Worm (Caenorhabditis elegans) whole organism, L1 larva: Measurements from ENCODE around the gene acr-23.

Experiments
- C34B4.2 ChIP-seq: sonication (generic microtip); optimal IDR thresholded peaks from 2 replicates; lab custom pipeline; 2017; ENCODE audit warnings: mild to moderate bottlenecking, missing genetic modification characterization, missing compliant biosample characterization
- F16B12.6 ChIP-seq: fragments of 150-350 bp; optimal IDR thresholded peaks from 2 replicates; lab custom pipeline; 2014; ENCODE audit warnings: missing biosample characterization, missing genetic modification characterization
- Y116A8C.19 ChIP-seq: sonication (generic microtip); optimal IDR thresholded peaks from 2 replicates; lab custom pipeline; 2016; ENCODE audit warnings: missing compliant biosample characterization, missing genetic modification characterization, borderline replicate concordance
- aha-1 ChIP-seq: fragments of 150-350 bp; optimal IDR thresholded peaks from 2 replicates; lab custom pipeline; 2014; ENCODE audit warnings: missing biosample characterization, missing genetic modification characterization
- alr-1 ChIP-seq: fragments of 200-800 bp; sonication (Bioruptor generic); optimal IDR thresholded peaks from 2 replicates; lab custom pipeline; 2018; ENCODE audit warnings: borderline replicate concordance, mild to moderate bottlenecking, missing genetic modification characterization, missing compliant biosample characterization
- ceh-63 ChIP-seq: fragments of 200-800 bp; sonication (Bioruptor generic); optimal IDR thresholded peaks from 2 replicates; lab custom pipeline; 2018; ENCODE audit warnings: mild to moderate bottlenecking, missing genetic modification characterization, missing compliant biosample characterization
- ceh-82 ChIP-seq, 3 experiments: fragments of 150-350 bp in 1 of 3; sonication (generic microtip) in 2 of 3; optimal IDR thresholded peaks; 2 replicates each; lab custom pipeline; 2014 to 2017; ENCODE audit warnings: missing biosample characterization in 3 of 3, missing genetic modification characterization in 3 of 3
- ceh-90 ChIP-seq: sonication (generic microtip); optimal IDR thresholded peaks from 2 replicates; lab custom pipeline; 2016; ENCODE audit warnings: missing genetic modification characterization, missing compliant biosample characterization
- dpl-1 ChIP-seq, 3 experiments: fragments of 150-350 bp in 2 of 3; sonication (generic microtip) in 1 of 3; optimal IDR thresholded peaks; 2 replicates each; lab custom pipeline; 2014 to 2017; ENCODE audit warnings: missing biosample characterization in 3 of 3, missing genetic modification characterization in 3 of 3, missing genetic modification reagents in 3 of 3
- efl-1 ChIP-seq, 4 experiments: fragments of 150-350 bp; optimal IDR thresholded peaks in 3 of 4; peaks in 1 of 4; 1 replicate in 1 of 4; 2 replicates in 3 of 4; lab custom pipeline; 2014; ENCODE audit warnings: missing biosample characterization in 2 of 4, missing genetic modification characterization in 2 of 4, missing genetic modification reagents in 2 of 4
- efl-3 ChIP-seq: fragments of 200-800 bp; sonication (Bioruptor generic); optimal IDR thresholded peaks from 2 replicates; lab custom pipeline; 2018; ENCODE audit warnings: mild to moderate bottlenecking, missing genetic modification characterization, missing compliant biosample characterization
- egl-13 ChIP-seq: sonication (generic microtip); optimal IDR thresholded peaks from 2 replicates; lab custom pipeline; 2016; ENCODE audit warnings: missing genotype, missing genetic modification reagents, missing genetic modification characterization, missing compliant biosample characterization
- egl-27 ChIP-seq, 2 experiments: fragments of 150-350 bp in 1 of 2; sonication (generic microtip); optimal IDR thresholded peaks; 3 replicates each; lab custom pipeline; 2017 to 2018; ENCODE audit warnings: missing biosample characterization in 2 of 2, missing genetic modification characterization in 2 of 2, missing genetic modification reagents in 2 of 2
- fkh-10 ChIP-seq: sonication (generic microtip); optimal IDR thresholded peaks from 2 replicates; lab custom pipeline; 2017; ENCODE audit warnings: missing biosample characterization, missing genetic modification reagents, missing genetic modification characterization
- fkh-4 ChIP-seq: sonication (generic microtip); optimal IDR thresholded peaks from 2 replicates; lab custom pipeline; 2016; ENCODE audit warnings: missing compliant biosample characterization, missing genetic modification characterization, borderline replicate concordance
- fkh-8 ChIP-seq: sonication (generic microtip); optimal IDR thresholded peaks from 2 replicates; lab custom pipeline; 2016; ENCODE audit warnings: mild to moderate bottlenecking, missing genetic modification characterization, missing compliant biosample characterization
- fos-1 ChIP-seq: fragments of 150-350 bp; optimal IDR thresholded peaks from 2 replicates; lab custom pipeline; 2014; ENCODE audit warnings: missing biosample characterization, missing genetic modification characterization
- grh-1 ChIP-seq: fragments of 200-800 bp; sonication (Bioruptor generic); IDR thresholded peaks from 2 replicates; pipeline ENCODE4 v1.3.6; 2022; ENCODE audit warnings: missing genetic modification reagents, missing genetic modification characterization, missing compliant biosample characterization
- hlh-4 ChIP-seq: sonication (generic microtip); optimal IDR thresholded peaks from 2 replicates; lab custom pipeline; 2016; ENCODE audit warnings: mild to moderate bottlenecking, missing genetic modification characterization, missing compliant biosample characterization
- irx-1 ChIP-seq: sonication (generic microtip); optimal IDR thresholded peaks from 2 replicates; lab custom pipeline; 2016; ENCODE audit warnings: missing genetic modification characterization, missing compliant biosample characterization
- jun-1 ChIP-seq: fragments of 150-350 bp; optimal IDR thresholded peaks from 2 replicates; lab custom pipeline; 2014; ENCODE audit warnings: missing biosample characterization, missing genetic modification reagents, missing genetic modification characterization
- lin-13 ChIP-seq: fragments of 150-350 bp; optimal IDR thresholded peaks from 2 replicates; lab custom pipeline; 2014; ENCODE audit warnings: missing biosample characterization, missing genetic modification reagents, missing genetic modification characterization
- lin-14 ChIP-seq: fragments of 200-800 bp; sonication (Bioruptor generic); optimal IDR thresholded peaks from 2 replicates; lab custom pipeline; 2018; ENCODE audit warnings: mild to moderate bottlenecking, missing genetic modification characterization, moderate library complexity, missing compliant biosample characterization
- lin-35 ChIP-seq, 2 experiments: fragments of 150-350 bp; optimal IDR thresholded peaks; 2 replicates each; lab custom pipeline; 2014; ENCODE audit warnings: missing biosample characterization in 2 of 2, missing genetic modification characterization in 2 of 2, missing genetic modification reagents in 2 of 2
- lin-39 ChIP-seq: fragments of 150-350 bp; optimal IDR thresholded peaks from 2 replicates; lab custom pipeline; 2014; ENCODE audit warnings: missing biosample characterization, missing genetic modification reagents, missing genetic modification characterization
- lsy-2 ChIP-seq, 2 experiments: fragments of 150-350 bp; optimal IDR thresholded peaks; 2 replicates each; lab custom pipeline; 2014; ENCODE audit warnings: missing biosample characterization in 2 of 2, missing genetic modification characterization in 2 of 2
- mdl-1 ChIP-seq, 2 experiments: fragments of 150-350 bp; optimal IDR thresholded peaks; 2 replicates each; lab custom pipeline; 2014 to 2017; ENCODE audit warnings: missing biosample characterization in 2 of 2, missing genetic modification characterization in 2 of 2, inconsistent platforms in 1 of 2
- mef-2 ChIP-seq: fragments of 150-350 bp; optimal IDR thresholded peaks from 2 replicates; lab custom pipeline; 2014; ENCODE audit warnings: missing biosample characterization, missing genetic modification characterization
- mep-1 ChIP-seq: fragments of 150-350 bp; optimal IDR thresholded peaks from 2 replicates; lab custom pipeline; 2014; ENCODE audit warnings: missing biosample characterization, missing genetic modification characterization
- nhr-11 ChIP-seq: fragments of 150-350 bp; optimal IDR thresholded peaks from 2 replicates; lab custom pipeline; 2014; ENCODE audit warnings: missing biosample characterization, missing genetic modification characterization
- nhr-19 ChIP-seq: fragments of 200-800 bp; sonication (Bioruptor generic); conservative IDR thresholded peaks from 2 replicates; pipeline ENCODE4 v1.3.6; 2022; ENCODE audit warnings: missing genetic modification characterization, missing compliant biosample characterization
- nhr-20 ChIP-seq: sonication (generic microtip); optimal IDR thresholded peaks from 2 replicates; lab custom pipeline; 2016; ENCODE audit warnings: mild to moderate bottlenecking, missing genetic modification characterization, missing compliant biosample characterization
- nhr-237 ChIP-seq: fragments of 150-350 bp; optimal IDR thresholded peaks from 2 replicates; lab custom pipeline; 2014; ENCODE audit warnings: missing biosample characterization, missing genetic modification characterization
- nhr-47 ChIP-seq: sonication (generic microtip); optimal IDR thresholded peaks from 2 replicates; lab custom pipeline; 2016; ENCODE audit warnings: mild to moderate bottlenecking, missing genetic modification characterization, moderate library complexity, missing compliant biosample characterization
- nhr-71 ChIP-seq: sonication (generic microtip); optimal IDR thresholded peaks from 2 replicates; lab custom pipeline; 2016; ENCODE audit warnings: mild to moderate bottlenecking, missing genetic modification characterization, moderate library complexity, missing compliant biosample characterization
- nhr-76 ChIP-seq: sonication (generic microtip); optimal IDR thresholded peaks from 2 replicates; lab custom pipeline; 2017; ENCODE audit warnings: missing biosample characterization, missing genetic modification characterization
- nhr-77 ChIP-seq: fragments of 150-350 bp; optimal IDR thresholded peaks from 2 replicates; lab custom pipeline; 2014; ENCODE audit warnings: missing biosample characterization, missing genetic modification characterization
- nhr-84 ChIP-seq: sonication (generic microtip); optimal IDR thresholded peaks from 2 replicates; lab custom pipeline; 2017; ENCODE audit warnings: missing biosample characterization, missing genetic modification characterization
- pag-3 ChIP-seq: sonication (generic microtip); optimal IDR thresholded peaks from 2 replicates; lab custom pipeline; 2017; ENCODE audit warnings: missing genetic modification characterization, mild to moderate bottlenecking, missing compliant biosample characterization, antibody characterized with exemption, borderline replicate concordance; ENCODE audit not compliant: insufficient read depth
- pqm-1 ChIP-seq: sonication (generic microtip); optimal IDR thresholded peaks from 3 replicates; lab custom pipeline; 2017; ENCODE audit warnings: missing biosample characterization, missing genetic modification characterization
- skn-1 ChIP-seq: fragments of 150-350 bp; optimal IDR thresholded peaks from 2 replicates; lab custom pipeline; 2014; ENCODE audit warnings: missing biosample characterization, missing genetic modification characterization
- snpc-4 ChIP-seq: fragments of 150-350 bp; optimal IDR thresholded peaks from 2 replicates; lab custom pipeline; 2014; ENCODE audit warnings: missing biosample characterization, missing genetic modification characterization
- snu-23 ChIP-seq: sonication (generic microtip); optimal IDR thresholded peaks from 2 replicates; lab custom pipeline; 2016; ENCODE audit warnings: missing genetic modification characterization, missing compliant biosample characterization
- sox-4 ChIP-seq: sonication (generic microtip); optimal IDR thresholded peaks from 2 replicates; lab custom pipeline; 2016; ENCODE audit warnings: missing genetic modification characterization, missing compliant biosample characterization
- swsn-7 ChIP-seq: sonication (generic microtip); optimal IDR thresholded peaks from 2 replicates; lab custom pipeline; 2016; ENCODE audit warnings: missing genetic modification characterization, missing compliant biosample characterization
- tbx-2 ChIP-seq: sonication (generic microtip); optimal IDR thresholded peaks from 2 replicates; lab custom pipeline; 2016; ENCODE audit warnings: missing genetic modification characterization, missing compliant biosample characterization
- tlp-1 ChIP-seq: fragments of 150-350 bp; optimal IDR thresholded peaks from 2 replicates; lab custom pipeline; 2014; ENCODE audit warnings: missing biosample characterization, missing genetic modification characterization
- unc-62 ChIP-seq: fragments of 150-350 bp; optimal IDR thresholded peaks from 2 replicates; lab custom pipeline; 2014; ENCODE audit warnings: missing biosample characterization, missing genetic modification reagents, missing genetic modification characterization
- unc-98 ChIP-seq: fragments of 200-800 bp; sonication (Bioruptor generic); IDR thresholded peaks from 2 replicates; pipeline ENCODE4 v1.3.6; 2022; ENCODE audit warnings: missing genetic modification characterization, missing compliant biosample characterization
- vab-15 ChIP-seq: sonication (generic microtip); optimal IDR thresholded peaks from 2 replicates; lab custom pipeline; 2017; ENCODE audit warnings: missing genotype, mild to moderate bottlenecking, missing genetic modification characterization, missing compliant biosample characterization
- zag-1 ChIP-seq: fragments of 150-350 bp; optimal IDR thresholded peaks from 2 replicates; lab custom pipeline; 2014; ENCODE audit warnings: missing biosample characterization, missing genetic modification characterization
- ztf-11 ChIP-seq, 2 experiments: sonication (generic microtip); optimal IDR thresholded peaks; 2 replicates each; lab custom pipeline; 2016 to 2017; ENCODE audit warnings: missing genetic modification characterization in 2 of 2, missing biosample characterization in 1 of 2, missing compliant biosample characterization in 1 of 2

The acr-23 gene

ce11 chrV:3703888-3704287 is 44.5 kb upstream of the acr-23 start (continued):
- no peak for TF ChIP-seq pag-3 (tag; lab: Kevin White, UChicago)
- TF ChIP-seq skn-1 (tag; lab: Kevin White, UChicago), result peak; percentile 72
- TF ChIP-seq fkh-10, result peak; percentile 43
- peak; percentile 28 for TF ChIP-seq lin-39
- TF ChIP-seq mdl-1 (tag; optimal IDR thresholded peaks at IDR 0.05; lab: Kevin White, UChicago), result peak in 1 of 2 experiments; percentile 62
- no peak for TF ChIP-seq aha-1 (tag; lab: Kevin White, UChicago)
- TF ChIP-seq tlp-1, result no peak
- TF ChIP-seq nhr-47 (tag; lab: Kevin White, UChicago), result peak; percentile 80
- no peak for TF ChIP-seq fkh-4 (tag; lab: Kevin White, UChicago)
- peak; percentile 78 for TF ChIP-seq mep-1 (tag; lab: Kevin White, UChicago)
- no peak for TF ChIP-seq nhr-76 (tag; lab: Kevin White, UChicago)
- TF ChIP-seq fkh-8 (tag; lab: Kevin White, UChicago), result peak; percentile 25
- peak; percentile 8; the same call in 1 of the 2 replicates for TF ChIP-seq grh-1 (GFP tag; lab: Robert Waterston, UW)
- peak; percentile 61 to 69 for TF ChIP-seq lsy-2 (tag; optimal IDR thresholded peaks at IDR 0.05; lab: Kevin White, UChicago)
- no peak for TF ChIP-seq ceh-63
- TF ChIP-seq Y116A8C.19, result no peak
- TF ChIP-seq unc-98 (GFP tag; lab: Robert Waterston, UW), result no peak
- no peak for TF ChIP-seq mef-2
- TF ChIP-seq nhr-20 (tag; lab: Kevin White, UChicago), result peak; percentile 84
- peak; percentile 61 for TF ChIP-seq nhr-11
- TF ChIP-seq lin-13, result peak; percentile 66
- peak; percentile 11 for TF ChIP-seq snpc-4 (tag; lab: Kevin White, UChicago)
- TF ChIP-seq snu-23 (GFP tag; lab: Kevin White, UChicago), result peak; percentile 86
- TF ChIP-seq fos-1 (tag; lab: Kevin White, UChicago), result peak; percentile 64
- TF ChIP-seq F16B12.6, result peak; percentile 0
- TF ChIP-seq ceh-82 (tag; optimal IDR thresholded peaks at IDR 0.05; lab: Kevin White, UChicago), result peak in 2 of 3 experiments; percentile 49 to 66
- TF ChIP-seq swsn-7 (tag; lab: Kevin White, UChicago), result peak; percentile 86
- TF ChIP-seq jun-1 (tag; lab: Kevin White, UChicago), result peak; percentile 34
- TF ChIP-seq tbx-2, result peak; percentile 80
- TF ChIP-seq lin-14 (GFP tag; lab: Kevin White, UChicago), result peak; percentile 92
- peak; percentile 89 for TF ChIP-seq nhr-71 (tag; lab: Kevin White, UChicago)
- TF ChIP-seq nhr-237 (tag; lab: Kevin White, UChicago), result no peak
- no peak for TF ChIP-seq nhr-84
- peak; percentile 9 for TF ChIP-seq nhr-77 (tag; lab: Kevin White, UChicago)
- TF ChIP-seq ceh-90 (tag; lab: Kevin White, UChicago), result no peak
- no peak for TF ChIP-seq hlh-4 (tag; lab: Kevin White, UChicago)
- peak; percentile 64 for TF ChIP-seq lin-35 (GFP tag; optimal IDR thresholded peaks at IDR 0.05; lab: Kevin White, UChicago)
- no peak for TF ChIP-seq zag-1
- no peak for TF ChIP-seq sox-4 (tag; lab: Kevin White, UChicago)
- peak in 1 of 2 experiments; percentile 63 for TF ChIP-seq ztf-11 (tag; optimal IDR thresholded peaks at IDR 0.05; lab: Kevin White, UChicago)
- peak; percentile 48 for TF ChIP-seq irx-1 (tag; lab: Kevin White, UChicago)
- peak; percentile 60 for TF ChIP-seq nhr-19 (GFP tag; lab: Robert Waterston, UW)
- TF ChIP-seq dpl-1 (GFP tag; optimal IDR thresholded peaks at IDR 0.05; lab: Kevin White, UChicago), result peak; percentile 15 to 40 (median 38)

- TF ChIP-seq unc-62 (GFP tag; lab: Kevin White, UChicago), result no peak
- no peak for TF ChIP-seq ceh-90 (tag; lab: Kevin White, UChicago)
- no peak for TF ChIP-seq sox-4 (tag; lab: Kevin White, UChicago)
- peak in 1 of 2 experiments; percentile 6 for TF ChIP-seq lin-35 (GFP tag; optimal IDR thresholded peaks at IDR 0.05; lab: Kevin White, UChicago)
- no peak for TF ChIP-seq grh-1 (GFP tag; lab: Robert Waterston, UW)
- TF ChIP-seq nhr-71 (tag; lab: Kevin White, UChicago), result peak; percentile 9
- TF ChIP-seq snpc-4 (tag; lab: Kevin White, UChicago), result no peak
- TF ChIP-seq vab-15, result no peak
- no peak for TF ChIP-seq aha-1 (tag; lab: Kevin White, UChicago)
- TF ChIP-seq efl-1 (optimal IDR thresholded peaks at IDR 0.05; lab: Kevin White, UChicago), result peak; percentile 26 to 61
- peak in 1 of 2 experiments; percentile 91 for TF ChIP-seq efl-1 (GFP tag; optimal IDR thresholded peaks at IDR 0.05 in 1 of 2; lab: Kevin White, UChicago)
- no peak for TF ChIP-seq C34B4.2 (tag; lab: Kevin White, UChicago)
- no peak for TF ChIP-seq egl-27 (tag; optimal IDR thresholded peaks at IDR 0.05; lab: Kevin White, UChicago)
- TF ChIP-seq egl-13, result no peak
- peak; percentile 1 for TF ChIP-seq mep-1 (tag; lab: Kevin White, UChicago)
- TF ChIP-seq pqm-1 (tag; lab: Kevin White, UChicago), result no peak
- TF ChIP-seq alr-1, result no peak
- peak; percentile 21 for TF ChIP-seq lin-14 (GFP tag; lab: Kevin White, UChicago)
- TF ChIP-seq efl-3 (GFP tag; lab: Kevin White, UChicago), result no peak
- TF ChIP-seq snu-23 (GFP tag; lab: Kevin White, UChicago), result peak; percentile 16
These were observed 43.6 kb upstream of the acr-23 start for ce11 chrV:3702998-3703397.
